Fruit fly (Drosophila melanogaster) whole organism, embryonic: Measurements from ENCODE around the gene Rtnl1.
A peak's percentile ranks its signal among the peaks of the same experiment; 100 is the strongest.

Experiments
- Adf1 ChIP-seq: fragments of 200-800 bp; sonication (Bioruptor generic); IDR thresholded peaks from 2 replicates; pipeline ENCODE4 v1.3.6; 2022; ENCODE audit warnings: missing biosample characterization, missing genetic modification characterization
- Antp ChIP-seq: fragments of 200-800 bp; sonication (Bioruptor generic); optimal IDR thresholded peaks from 3 replicates; lab custom pipeline; 2016; ENCODE audit warnings: missing biosample characterization, missing genetic modification characterization
- CG11504 ChIP-seq: fragments of 200-800 bp; sonication (Bioruptor generic); optimal IDR thresholded peaks from 3 replicates; lab custom pipeline; 2019; ENCODE audit warnings: missing biosample characterization, mild to moderate bottlenecking, missing genetic modification characterization, moderate library complexity
- CG11696 ChIP-seq: fragments of 200-800 bp; sonication (Bioruptor generic); IDR thresholded peaks from 2 replicates; pipeline ENCODE4 v1.3.6; 2022; ENCODE audit warnings: missing biosample characterization, missing genetic modification characterization
- CG12659 ChIP-seq: fragments of 200-800 bp; sonication (Bioruptor generic); optimal IDR thresholded peaks from 3 replicates; lab custom pipeline; 2017; ENCODE audit warnings: mild to moderate bottlenecking, missing biosample characterization, missing genetic modification reagents, missing genetic modification characterization
- CG13296 ChIP-seq: fragments of 200-800 bp; sonication (Bioruptor generic); optimal IDR thresholded peaks from 3 replicates; lab custom pipeline; 2018; ENCODE audit warnings: missing biosample characterization, mild to moderate bottlenecking, missing genetic modification characterization
- CG15269 ChIP-seq: fragments of 200-800 bp; sonication (Bioruptor generic); optimal IDR thresholded peaks from 2 replicates; lab custom pipeline; 2018; ENCODE audit warnings: missing biosample characterization, mild to moderate bottlenecking, missing genetic modification characterization, moderate library complexity
- CG15479 ChIP-seq: fragments of 200-800 bp; sonication (Bioruptor generic); optimal IDR thresholded peaks from 3 replicates; lab custom pipeline; 2019; ENCODE audit warnings: missing biosample characterization, mild to moderate bottlenecking, missing genetic modification characterization, moderate library complexity
- CG16815 ChIP-seq: fragments of 200-800 bp; sonication (Bioruptor generic); optimal IDR thresholded peaks from 3 replicates; lab custom pipeline; 2017; ENCODE audit warnings: missing biosample characterization, mild to moderate bottlenecking, missing genetic modification characterization
- CG30403 ChIP-seq: fragments of 200-800 bp; sonication (Bioruptor generic); optimal IDR thresholded peaks from 3 replicates; lab custom pipeline; 2016; ENCODE audit warnings: missing biosample characterization, missing genetic modification characterization
- CG33557 ChIP-seq: fragments of 200-800 bp; sonication (Bioruptor generic); optimal IDR thresholded peaks from 2 replicates; lab custom pipeline; 2019; ENCODE audit warnings: missing biosample characterization, mild to moderate bottlenecking, missing genetic modification characterization, moderate library complexity
- CG3847 ChIP-seq: fragments of 200-800 bp; sonication (Bioruptor generic); IDR thresholded peaks from 2 replicates; pipeline ENCODE4 v1.3.6; 2022; ENCODE audit warnings: missing biosample characterization, missing genetic modification characterization
- CG42726 ChIP-seq: fragments of 200-800 bp; sonication (Bioruptor generic); IDR thresholded peaks from 2 replicates; pipeline ENCODE4 v1.3.6; 2022; ENCODE audit warnings: missing biosample characterization, missing genetic modification characterization; ENCODE audit not compliant: partially characterized antibody
- CG4424 ChIP-seq: fragments of 200-800 bp; sonication (Bioruptor generic); optimal IDR thresholded peaks from 3 replicates; lab custom pipeline; 2016; ENCODE audit warnings: missing biosample characterization, missing genetic modification characterization
- CG4820 ChIP-seq: fragments of 200-800 bp; sonication (Bioruptor generic); optimal IDR thresholded peaks from 3 replicates; lab custom pipeline; 2016; ENCODE audit warnings: missing biosample characterization, missing genetic modification characterization
- CG7786 ChIP-seq: fragments of 200-800 bp; sonication (Bioruptor generic); optimal IDR thresholded peaks from 2 replicates; lab custom pipeline; 2016; ENCODE audit warnings: missing biosample characterization, missing genetic modification characterization
- CG7928 ChIP-seq: fragments of 200-800 bp; sonication (Bioruptor generic); optimal IDR thresholded peaks from 2 replicates; lab custom pipeline; 2017; ENCODE audit warnings: missing biosample characterization, mild to moderate bottlenecking, missing genetic modification characterization
- Dp ChIP-seq: fragments of 200-800 bp; sonication (Bioruptor generic); optimal IDR thresholded peaks from 2 replicates; lab custom pipeline; 2018; ENCODE audit warnings: missing biosample characterization, mild to moderate bottlenecking, missing genetic modification characterization, moderate library complexity
- Dref ChIP-seq: fragments of 200-800 bp; sonication (Bioruptor generic); IDR thresholded peaks from 2 replicates; pipeline ENCODE4 v1.3.6; 2022; ENCODE audit warnings: missing biosample characterization, missing genetic modification characterization
- Drgx ChIP-seq: fragments of 200-800 bp; sonication (Bioruptor generic); IDR thresholded peaks from 2 replicates; pipeline ENCODE4 v1.3.6; 2022; ENCODE audit warnings: missing biosample characterization, missing genetic modification characterization
- Elba2 ChIP-seq: fragments of 200-800 bp; sonication (Bioruptor generic); optimal IDR thresholded peaks from 3 replicates; lab custom pipeline; 2016; ENCODE audit warnings: missing biosample characterization, missing genetic modification characterization
- Gug ChIP-seq: fragments of 200-800 bp; sonication (Bioruptor generic); IDR thresholded peaks from 4 replicates; pipeline ENCODE4 v1.3.6; 2022; ENCODE audit warnings: missing biosample characterization, missing genetic modification characterization
- HLHmδ ChIP-seq: fragments of 200-800 bp; sonication (Bioruptor generic); optimal IDR thresholded peaks from 2 replicates; lab custom pipeline; 2018; ENCODE audit warnings: missing biosample characterization, mild to moderate bottlenecking, missing genetic modification characterization, moderate library complexity
- Hr51 ChIP-seq, 2 experiments: fragments of 200-800 bp; sonication (Bioruptor generic); optimal IDR thresholded peaks; 2 replicates in 1 of 2; 3 replicates in 1 of 2; lab custom pipeline; 2016 to 2018; ENCODE audit warnings: missing biosample characterization in 2 of 2, missing genetic modification characterization in 2 of 2, mild to moderate bottlenecking in 1 of 2, moderate library complexity in 1 of 2
- Lhr ChIP-seq: fragments of 200-800 bp; sonication (Bioruptor generic); optimal IDR thresholded peaks from 3 replicates; lab custom pipeline; 2017; ENCODE audit warnings: mild to moderate bottlenecking, missing biosample characterization, missing genetic modification reagents, missing genetic modification characterization
- MBD-R2 ChIP-seq: fragments of 200-800 bp; sonication (Bioruptor generic); IDR thresholded peaks from 2 replicates; pipeline ENCODE4 v1.3.6; 2022; ENCODE audit warnings: missing biosample characterization, missing genetic modification characterization
- Mad ChIP-seq: fragments of 200-800 bp; sonication (Bioruptor generic); optimal IDR thresholded peaks from 2 replicates; lab custom pipeline; 2016; ENCODE audit warnings: missing biosample characterization, missing genetic modification characterization
- Meics ChIP-seq: fragments of 200-800 bp; sonication (Bioruptor generic); optimal IDR thresholded peaks from 2 replicates; lab custom pipeline; 2017; ENCODE audit warnings: missing biosample characterization, mild to moderate bottlenecking, missing genetic modification characterization
- NC2β ChIP-seq: fragments of 200-800 bp; sonication (Bioruptor generic); optimal IDR thresholded peaks from 2 replicates; lab custom pipeline; 2016; ENCODE audit warnings: missing biosample characterization, missing genetic modification characterization
- Ptx1 ChIP-seq: fragments of 200-800 bp; sonication (Bioruptor generic); IDR thresholded peaks from 2 replicates; pipeline ENCODE4 v1.3.6; 2022; ENCODE audit warnings: missing biosample characterization, missing genetic modification characterization
- Rx ChIP-seq: fragments of 200-800 bp; sonication (Bioruptor generic); IDR thresholded peaks from 2 replicates; pipeline ENCODE4 v1.3.6; 2022; ENCODE audit warnings: missing biosample characterization, missing genetic modification characterization
- Trl ChIP-seq, 3 experiments: fragments of >200 bp in 2 of 3; fragments of 200-800 bp in 1 of 3; sonication (Bioruptor generic) in 1 of 3; optimal IDR thresholded peaks; 2 replicates in 1 of 3; 3 replicates in 2 of 3; lab custom pipeline; 2016 to 2017; ENCODE audit warnings: missing biosample characterization in 1 of 3, missing genetic modification characterization in 1 of 3
- cg ChIP-seq: fragments of 200-800 bp; sonication (Bioruptor generic); optimal IDR thresholded peaks from 3 replicates; lab custom pipeline; 2019; ENCODE audit warnings: missing biosample characterization, mild to moderate bottlenecking, missing genetic modification characterization, moderate library complexity
- chif ChIP-seq, 2 experiments: fragments of 200-800 bp; sonication (Bioruptor generic); optimal IDR thresholded peaks; 3 replicates each; lab custom pipeline; 2016; ENCODE audit warnings: missing biosample characterization in 2 of 2, missing genetic modification characterization in 2 of 2
- ci ChIP-seq: fragments of 200-800 bp; sonication (Bioruptor generic); IDR thresholded peaks from 3 replicates; pipeline ENCODE4 v1.3.6; 2022; ENCODE audit warnings: missing biosample characterization, missing genetic modification characterization
- crc ChIP-seq: fragments of 200-800 bp; sonication (Bioruptor generic); optimal IDR thresholded peaks from 2 replicates; lab custom pipeline; 2016; ENCODE audit warnings: missing biosample characterization, missing genetic modification characterization
- ewg ChIP-seq: fragments of 200-800 bp; sonication (Bioruptor generic); optimal IDR thresholded peaks from 3 replicates; lab custom pipeline; 2017; ENCODE audit warnings: mild to moderate bottlenecking, missing biosample characterization, missing genetic modification reagents, missing genetic modification characterization
- eyg ChIP-seq: fragments of 200-800 bp; sonication (Bioruptor generic); optimal IDR thresholded peaks from 3 replicates; lab custom pipeline; 2016; ENCODE audit warnings: missing biosample characterization, missing genetic modification characterization
- fd102C ChIP-seq: fragments of 200-800 bp; sonication (Bioruptor generic); optimal IDR thresholded peaks from 2 replicates; lab custom pipeline; 2018; ENCODE audit warnings: missing biosample characterization, mild to moderate bottlenecking, missing genetic modification characterization, moderate library complexity
- h ChIP-seq: fragments of >200 bp; optimal IDR thresholded peaks from 2 replicates; lab custom pipeline; 2017
- her ChIP-seq: fragments of 200-800 bp; sonication (Bioruptor generic); optimal IDR thresholded peaks from 2 replicates; lab custom pipeline; 2016; ENCODE audit warnings: missing biosample characterization, missing genetic modification characterization
- knrl ChIP-seq: fragments of 200-800 bp; sonication (Bioruptor generic); IDR thresholded peaks from 3 replicates; pipeline ENCODE4 v1.3.6; 2022; ENCODE audit warnings: missing biosample characterization, missing genetic modification characterization; ENCODE audit not compliant: partially characterized antibody
- mam ChIP-seq: fragments of 200-800 bp; sonication (Bioruptor generic); optimal IDR thresholded peaks from 3 replicates; lab custom pipeline; 2016; ENCODE audit warnings: missing biosample characterization, missing genetic modification characterization
- prd ChIP-seq, 3 experiments: fragments of >200 bp in 2 of 3; fragments of 200-800 bp in 1 of 3; sonication (Bioruptor generic) in 1 of 3; optimal IDR thresholded peaks in 2 of 3; IDR thresholded peaks in 1 of 3; 2 replicates in 2 of 3; 3 replicates in 1 of 3; pipeline versions ENCODE4 v1.3.6 to Lab custom; 2017 to 2022; ENCODE audit warnings: missing biosample characterization in 1 of 3, missing genetic modification characterization in 1 of 3
- pum ChIP-seq: fragments of 200-800 bp; sonication (Bioruptor generic); optimal IDR thresholded peaks from 2 replicates; lab custom pipeline; 2016; ENCODE audit warnings: missing biosample characterization, missing genetic modification characterization
- ranshi ChIP-seq: fragments of 200-800 bp; sonication (Bioruptor generic); IDR thresholded peaks from 2 replicates; pipeline ENCODE4 v1.3.6; 2022; ENCODE audit warnings: missing biosample characterization, missing genetic modification characterization
- schlank ChIP-seq: fragments of 200-800 bp; sonication (Bioruptor generic); optimal IDR thresholded peaks from 2 replicates; lab custom pipeline; 2018; ENCODE audit warnings: missing biosample characterization, mild to moderate bottlenecking, missing genetic modification characterization
- tap ChIP-seq: fragments of 200-800 bp; optimal IDR thresholded peaks from 3 replicates; lab custom pipeline; 2019; ENCODE audit warnings: missing biosample characterization, mild to moderate bottlenecking, missing genetic modification characterization, moderate library complexity
- tna ChIP-seq: fragments of 200-800 bp; sonication (Bioruptor generic); IDR thresholded peaks from 2 replicates; pipeline ENCODE4 v1.3.6; 2022; ENCODE audit warnings: missing biosample characterization, missing genetic modification characterization; ENCODE audit not compliant: partially characterized antibody
- vvl ChIP-seq: fragments of 200-800 bp; sonication (Bioruptor generic); IDR thresholded peaks from 2 replicates; pipeline ENCODE4 v1.3.6; 2022; ENCODE audit warnings: missing biosample characterization, missing genetic modification characterization

Gene Rtnl1

DNA sequence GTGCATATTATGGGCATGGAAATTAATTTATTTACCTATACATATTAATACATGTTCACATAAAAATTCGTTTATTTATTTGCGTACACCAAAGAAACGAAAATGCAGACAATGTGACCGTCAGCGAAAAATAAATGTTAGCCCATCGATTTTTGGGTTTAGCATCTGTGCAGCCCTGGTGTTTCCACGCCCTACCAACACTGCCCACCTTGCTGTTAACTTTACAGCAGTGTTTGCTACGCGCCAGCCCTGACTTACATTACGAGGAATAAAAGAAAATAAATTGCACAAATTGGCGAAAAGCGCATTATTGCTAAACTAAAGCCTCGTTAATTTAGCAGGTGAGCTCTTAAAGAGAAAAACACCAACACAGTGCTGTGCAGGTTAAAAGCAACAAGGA, 33.5 kb upstream of the Rtnl1 start, which contains the start of the genes CG33995, CG44000 and CG44001 (continued):
- TF ChIP-seq Meics (GFP tag; lab: Kevin White, UChicago): peak; percentile 45
- 0 out of 2 replicates have a peak, but pooled peaks have one; percentile 4 for TF ChIP-seq Rx (GFP tag; lab: Robert Waterston, UW)
- TF ChIP-seq h (lab: Kevin White, UChicago): no peak
- peak; percentile 30 for TF ChIP-seq ewg
- TF ChIP-seq CG15479 (GFP tag; lab: Kevin White, UChicago): peak; percentile 91
- peak; percentile 76 for TF ChIP-seq NC2β (GFP tag; lab: Kevin White, UChicago)
- TF ChIP-seq schlank (tag; lab: Kevin White, UChicago): peak; percentile 14
- peak; percentile 52 for TF ChIP-seq pum (GFP tag; lab: Kevin White, UChicago)
- TF ChIP-seq cg (GFP tag; lab: Kevin White, UChicago): no peak
- TF ChIP-seq CG16815 (GFP tag; lab: Kevin White, UChicago): no peak
- TF ChIP-seq CG42726 (GFP tag; lab: Robert Waterston, UW): no peak
- TF ChIP-seq tap: peak; percentile 5
- peak; percentile 17 for TF ChIP-seq CG15269
- TF ChIP-seq CG4424 (GFP tag; lab: Kevin White, UChicago): peak; percentile 5
- TF ChIP-seq CG11504 (tag; lab: Kevin White, UChicago): peak; percentile 52
- TF ChIP-seq CG3847: peak; percentile 75
- peak; percentile 70 for TF ChIP-seq ci (GFP tag; lab: Robert Waterston, UW)
- peak; percentile 10; the same call in 1 of the 3 replicates for TF ChIP-seq knrl (GFP tag; lab: Robert Waterston, UW)
- TF ChIP-seq CG13296: no peak
- TF ChIP-seq HLHmδ: peak; percentile 7
- peak; percentile 99 for TF ChIP-seq CG7928 (GFP tag; lab: Kevin White, UChicago)
- no peak for TF ChIP-seq Trl (optimal IDR thresholded peaks at IDR 0.05; lab: Kevin White, UChicago)
- peak; percentile 44 for TF ChIP-seq Trl (GFP tag; optimal IDR thresholded peaks at IDR 0.05; lab: Kevin White, UChicago)
- peak; percentile 10 to 60 for TF ChIP-seq Hr51 (GFP tag; optimal IDR thresholded peaks at IDR 0.05; lab: Kevin White, UChicago)
- TF ChIP-seq CG33557 (GFP tag; lab: Kevin White, UChicago): peak; percentile 14
- peak; percentile 65 for TF ChIP-seq her (GFP tag; lab: Kevin White, UChicago)
- peak; percentile 51 for TF ChIP-seq mam (GFP tag; lab: Kevin White, UChicago)
- TF ChIP-seq Mad (GFP tag; lab: Kevin White, UChicago): peak; percentile 72
- TF ChIP-seq CG7786 (GFP tag; lab: Kevin White, UChicago): peak; percentile 60
- 0 out of 2 replicates have a peak, but pooled peaks have one; percentile 6 for TF ChIP-seq Drgx (GFP tag; lab: Robert Waterston, UW)
- peak; percentile 94 for TF ChIP-seq CG12659 (GFP tag; lab: Kevin White, UChicago)
- TF ChIP-seq Antp (GFP tag; lab: Kevin White, UChicago): peak; percentile 64
- TF ChIP-seq CG4820 (GFP tag; lab: Kevin White, UChicago): peak; percentile 16
- TF ChIP-seq CG11696 (GFP tag; lab: Robert Waterston, UW): no peak
- TF ChIP-seq Elba2 (GFP tag; lab: Kevin White, UChicago): no peak
- TF ChIP-seq crc (GFP tag; lab: Kevin White, UChicago): no peak
- peak; percentile 35 for TF ChIP-seq Lhr (GFP tag; lab: Kevin White, UChicago)
- TF ChIP-seq fd102C: no peak
- no peak for TF ChIP-seq prd (optimal IDR thresholded peaks at IDR 0.05; lab: Kevin White, UChicago)
- peak; percentile 40; the same call in 1 of the 3 replicates for TF ChIP-seq prd (GFP tag; IDR thresholded peaks at IDR 0.05; lab: Robert Waterston, UW)
- peak; percentile 16 for TF ChIP-seq eyg
- TF ChIP-seq Dp: peak; percentile 71
- peak; percentile 94 for TF ChIP-seq MBD-R2
- TF ChIP-seq tna (GFP tag; lab: Robert Waterston, UW): no peak
- TF ChIP-seq Ptx1 (GFP tag; lab: Robert Waterston, UW): peak; percentile 49
- 0 out of 2 replicates have a peak, but pooled peaks have one; percentile 12 for TF ChIP-seq ranshi
- TF ChIP-seq CG30403: peak; percentile 67
- TF ChIP-seq vvl: peak; percentile 71
- 0 out of 4 replicates have a peak, but pooled peaks have one; percentile 27 for TF ChIP-seq Gug (GFP tag; lab: Robert Waterston, UW)
- TF ChIP-seq Dref: peak; percentile 55
- peak in 1 of 2 experiments; percentile 27 for TF ChIP-seq chif (GFP tag; optimal IDR thresholded peaks at IDR 0.05; lab: Kevin White, UChicago)
- no peak for TF ChIP-seq Adf1
